Worm (Caenorhabditis elegans) whole organism, L2 larva: Measurements from ENCODE around the gene K01D12.10.

Source experiments
- ama-1 ChIP-seq: fragments of 150-350 bp; optimal IDR thresholded peaks from 2 replicates; lab custom pipeline; 2018; ENCODE audit warnings: inconsistent platforms
- lin-11 ChIP-seq: fragments of 150-350 bp; sonication (generic microtip); optimal IDR thresholded peaks from 2 replicates; lab custom pipeline; 2014; ENCODE audit warnings: missing biosample characterization, missing genetic modification characterization, inconsistent platforms, mixed read lengths
- lin-39 ChIP-seq: fragments of 150-350 bp; optimal IDR thresholded peaks from 2 replicates; lab custom pipeline; 2014; ENCODE audit warnings: missing biosample characterization, missing genetic modification reagents, missing genetic modification characterization
- mab-5 ChIP-seq: fragments of 150-350 bp; optimal IDR thresholded peaks from 2 replicates; lab custom pipeline; 2014; ENCODE audit warnings: missing biosample characterization, missing genetic modification characterization
- nhr-12 ChIP-seq: fragments of 150-350 bp; optimal IDR thresholded peaks from 2 replicates; lab custom pipeline; 2014; ENCODE audit warnings: missing biosample characterization, missing genetic modification characterization
- snpc-4 ChIP-seq: fragments of 150-350 bp; optimal IDR thresholded peaks from 2 replicates; lab custom pipeline; 2014; ENCODE audit warnings: missing biosample characterization, missing genetic modification characterization
- unc-39 ChIP-seq: fragments of 150-350 bp; optimal IDR thresholded peaks from 2 replicates; lab custom pipeline; 2014; ENCODE audit warnings: missing biosample characterization, missing genetic modification characterization
- ztf-11 ChIP-seq: sonication (generic microtip); optimal IDR thresholded peaks from 2 replicates; lab custom pipeline; 2017; ENCODE audit warnings: missing biosample characterization, missing genetic modification characterization

- TF ChIP-seq nhr-12 (tag; lab: Kevin White, UChicago) (no peak), mab-5 (tag; lab: Kevin White, UChicago) (no peak), ztf-11 (tag; lab: Kevin White, UChicago) (no peak), snpc-4 (tag; lab: Kevin White, UChicago) (no peak), unc-39 (tag; lab: Kevin White, UChicago) (no peak), ama-1 (lab: Kevin White, UChicago) (no peak), lin-11 (tag; lab: Kevin White, UChicago) (no peak), lin-39 (tag; lab: Kevin White, UChicago) (no peak)
Measured at ce11 chrV:12400677-12401236, 5.3 kb upstream of the K01D12.10 start, which contains the start of the genes K01D12.20 and miga-1.
